Worm (Caenorhabditis elegans) whole organism, L4 larva: ENCODE results near the gene hsp-1.

Experiments used
- ceh-82 ChIP-seq: sonication (generic microtip); optimal IDR thresholded peaks from 2 replicates; lab custom pipeline; 2017; ENCODE audit warnings: missing biosample characterization, missing genetic modification characterization
- ces-1 ChIP-seq: fragments of 150-350 bp; sonication (generic microtip); optimal IDR thresholded peaks from 4 replicates; lab custom pipeline; 2014; ENCODE audit warnings: missing biosample characterization, missing genetic modification reagents, missing genetic modification characterization
- gei-8 ChIP-seq: fragments of 200-800 bp; sonication (Bioruptor generic); optimal IDR thresholded peaks from 2 replicates; lab custom pipeline; 2018; ENCODE audit warnings: mild to moderate bottlenecking, missing genetic modification characterization, missing compliant biosample characterization
- madf-5 ChIP-seq, 2 experiments: fragments of 200-800 bp; sonication (Bioruptor generic); IDR thresholded peaks; 2 replicates each; pipeline ENCODE4 v1.3.6; 2022; ENCODE audit warnings: missing compliant biosample characterization in 2 of 2, missing genetic modification characterization in 2 of 2
- mdl-1 ChIP-seq, 2 experiments: fragments of 150-350 bp in 1 of 2; sonication (generic microtip) in 1 of 2; optimal IDR thresholded peaks; 2 replicates each; lab custom pipeline; 2014 to 2017; ENCODE audit warnings: missing biosample characterization in 2 of 2, missing genetic modification characterization in 2 of 2
- nhr-237 ChIP-seq: sonication (generic microtip); optimal IDR thresholded peaks from 2 replicates; lab custom pipeline; 2017; ENCODE audit warnings: missing biosample characterization, missing genetic modification characterization
- nhr-77 ChIP-seq: fragments of 150-350 bp; optimal IDR thresholded peaks from 2 replicates; lab custom pipeline; 2014; ENCODE audit warnings: missing biosample characterization, missing genetic modification characterization
- zag-1 ChIP-seq: fragments of 150-350 bp; optimal IDR thresholded peaks from 2 replicates; lab custom pipeline; 2014; ENCODE audit warnings: missing biosample characterization, missing genetic modification characterization

- TF ChIP-seq gei-8 (GFP tag; lab: Kevin White, UChicago) = no peak
- TF ChIP-seq ces-1 = no peak
- TF ChIP-seq zag-1 (tag; lab: Kevin White, UChicago) = no peak
- no peak for TF ChIP-seq nhr-77 (tag; lab: Kevin White, UChicago)
- no peak for TF ChIP-seq nhr-237 (tag; lab: Kevin White, UChicago)
- TF ChIP-seq ceh-82 (tag; lab: Kevin White, UChicago) = no peak
- TF ChIP-seq mdl-1 (tag; optimal IDR thresholded peaks at IDR 0.05; lab: Kevin White, UChicago) = no peak
- no peak for TF ChIP-seq madf-5 (GFP tag; IDR thresholded peaks at IDR 0.05; lab: Robert Waterston, UW)
Measured at ce11 chrIV:17280441-17280939, 1.7 kb downstream of the hsp-1 start.
